Fruit fly (Drosophila melanogaster) whole organism, embryonic: ENCODE results near the gene NPF.

Experiments used
- CG3995 ChIP-seq: fragments of 200-800 bp; sonication (Bioruptor generic); optimal IDR thresholded peaks from 3 replicates; lab custom pipeline; 2016; ENCODE audit warnings: missing biosample characterization, missing genetic modification characterization
- gt ChIP-seq: fragments of 200-800 bp; sonication (Bioruptor generic); IDR thresholded peaks from 2 replicates; pipeline ENCODE4 v1.3.6; 2022; ENCODE audit warnings: missing biosample characterization, missing genetic modification characterization
- zfh2 ChIP-seq: fragments of 200-800 bp; sonication (Bioruptor generic); optimal IDR thresholded peaks from 2 replicates; lab custom pipeline; 2016; ENCODE audit warnings: missing biosample characterization, missing genetic modification characterization

DNA sequence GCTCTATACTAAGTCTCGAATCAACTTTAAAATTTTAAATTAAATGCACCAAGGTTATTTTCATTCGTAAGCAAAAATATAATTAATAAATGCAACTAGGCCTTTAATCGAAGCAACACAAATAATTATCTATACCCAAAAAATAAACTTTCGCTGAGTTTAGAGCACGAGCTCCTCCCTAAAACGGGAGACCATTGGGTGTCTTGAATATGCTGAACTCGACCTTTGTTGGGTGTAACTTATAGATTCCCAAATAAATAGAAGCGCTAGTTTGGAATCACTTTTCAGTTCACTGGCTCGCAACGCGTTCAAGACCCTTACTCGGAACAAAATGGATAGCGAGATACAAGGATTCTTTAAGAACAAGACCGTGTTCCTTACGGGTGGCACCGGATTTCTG is 8.6 kb downstream of the NPF start, which contains the start of gene CG17560:
- TF ChIP-seq CG3995 (GFP tag; lab: Kevin White, UChicago) (no peak), gt (GFP tag; lab: Robert Waterston, UW) (no peak), zfh2 (GFP tag; lab: Kevin White, UChicago) (no peak)
